Worm (Caenorhabditis elegans) whole organism, mixed stage, embryonic: ENCODE data around the gene tag-10.

Experiments used
- M03D4.4 ChIP-seq: sonication (generic microtip); optimal IDR thresholded peaks from 2 replicates; lab custom pipeline; 2017; ENCODE audit warnings: mild to moderate bottlenecking, missing genetic modification characterization, missing compliant biosample characterization
- bed-3 ChIP-seq: fragments of 200-800 bp; sonication (Bioruptor generic); optimal IDR thresholded peaks from 3 replicates; lab custom pipeline; 2018; ENCODE audit warnings: mild to moderate bottlenecking, missing genetic modification characterization, moderate library complexity, missing compliant biosample characterization
- blmp-1 ChIP-seq: fragments of 150-350 bp; optimal IDR thresholded peaks from 2 replicates; lab custom pipeline; 2014; ENCODE audit warnings: missing biosample characterization, missing genetic modification characterization
- ceh-39 ChIP-seq: fragments of 150-350 bp; optimal IDR thresholded peaks from 2 replicates; lab custom pipeline; 2014; ENCODE audit warnings: missing biosample characterization, missing genetic modification characterization
- ceh-43 ChIP-seq: fragments of 200-800 bp; sonication (Bioruptor generic); optimal IDR thresholded peaks from 2 replicates; lab custom pipeline; 2018; ENCODE audit warnings: mild to moderate bottlenecking, missing genetic modification characterization, moderate library complexity, missing compliant biosample characterization
- ces-1 ChIP-seq: fragments of 150-350 bp; optimal IDR thresholded peaks from 2 replicates; lab custom pipeline; 2014; ENCODE audit warnings: missing biosample characterization, missing genetic modification reagents, missing genetic modification characterization
- drap-1 ChIP-seq: fragments of 200-800 bp; sonication (Bioruptor generic); optimal IDR thresholded peaks from 3 replicates; lab custom pipeline; 2018; ENCODE audit warnings: mild to moderate bottlenecking, missing genetic modification characterization, missing compliant biosample characterization
- elt-3 ChIP-seq: fragments of 150-350 bp; optimal IDR thresholded peaks from 2 replicates; lab custom pipeline; 2014; ENCODE audit warnings: missing biosample characterization, missing genetic modification characterization
- flh-1 ChIP-seq: fragments of 200-800 bp; sonication (Bioruptor generic); optimal IDR thresholded peaks from 2 replicates; lab custom pipeline; 2018; ENCODE audit warnings: mild to moderate bottlenecking, missing genetic modification characterization, moderate library complexity, missing compliant biosample characterization
- ham-2 ChIP-seq: fragments of 200-800 bp; sonication (Bioruptor generic); optimal IDR thresholded peaks from 2 replicates; lab custom pipeline; 2018; ENCODE audit warnings: mild to moderate bottlenecking, missing genetic modification characterization, missing compliant biosample characterization
- lin-32 ChIP-seq: fragments of 200-800 bp; sonication (Bioruptor generic); optimal IDR thresholded peaks from 2 replicates; lab custom pipeline; 2018; ENCODE audit warnings: mild to moderate bottlenecking, missing genetic modification characterization, missing compliant biosample characterization
- lsy-2 ChIP-seq: fragments of 150-350 bp; optimal IDR thresholded peaks from 2 replicates; lab custom pipeline; 2014; ENCODE audit warnings: missing biosample characterization, missing genetic modification characterization
- mab-5 ChIP-seq: fragments of 150-350 bp; optimal IDR thresholded peaks from 2 replicates; lab custom pipeline; 2014; ENCODE audit warnings: missing biosample characterization, missing genetic modification characterization
- mep-1 ChIP-seq: fragments of 150-350 bp; optimal IDR thresholded peaks from 2 replicates; lab custom pipeline; 2017; ENCODE audit warnings: missing biosample characterization, missing genetic modification reagents, missing genetic modification characterization, inconsistent platforms
- mls-2 ChIP-seq: sonication (generic microtip); optimal IDR thresholded peaks from 2 replicates; lab custom pipeline; 2016; ENCODE audit warnings: mild to moderate bottlenecking, missing genetic modification characterization, moderate library complexity, missing compliant biosample characterization
- nhr-237 ChIP-seq: fragments of 150-350 bp; optimal IDR thresholded peaks from 2 replicates; lab custom pipeline; 2014; ENCODE audit warnings: missing biosample characterization, missing genetic modification characterization
- nhr-28 ChIP-seq: fragments of 150-350 bp; optimal IDR thresholded peaks from 2 replicates; lab custom pipeline; 2014; ENCODE audit warnings: missing biosample characterization, missing genetic modification characterization
- nhr-76 ChIP-seq: sonication (generic microtip); optimal IDR thresholded peaks from 2 replicates; lab custom pipeline; 2017; ENCODE audit warnings: missing biosample characterization, missing genetic modification characterization
- pha-4 ChIP-seq: fragments of 150-350 bp; optimal IDR thresholded peaks from 2 replicates; lab custom pipeline; 2018; ENCODE audit warnings: missing biosample characterization, missing genetic modification reagents, missing genetic modification characterization
- sem-2 ChIP-seq: fragments of 200-800 bp; sonication (Bioruptor generic); optimal IDR thresholded peaks from 2 replicates; lab custom pipeline; 2018; ENCODE audit warnings: mild to moderate bottlenecking, missing genetic modification characterization, missing compliant biosample characterization
- sptf-1 ChIP-seq: sonication (generic microtip); optimal IDR thresholded peaks from 2 replicates; lab custom pipeline; 2017; ENCODE audit warnings: mild to moderate bottlenecking, missing genetic modification characterization, moderate library complexity, missing compliant biosample characterization
- tbx-8 ChIP-seq: fragments of 200-800 bp; sonication (Bioruptor generic); optimal IDR thresholded peaks from 2 replicates; lab custom pipeline; 2018; ENCODE audit warnings: mild to moderate bottlenecking, missing genetic modification characterization, moderate library complexity, missing compliant biosample characterization
- unc-120 ChIP-seq: sonication (generic microtip); optimal IDR thresholded peaks from 2 replicates; lab custom pipeline; 2017; ENCODE audit warnings: missing genetic modification characterization, missing compliant biosample characterization; ENCODE audit not compliant: poor library complexity, severe bottlenecking
- unc-39 ChIP-seq: fragments of 150-350 bp; optimal IDR thresholded peaks from 2 replicates; lab custom pipeline; 2014; ENCODE audit warnings: missing biosample characterization, missing genetic modification characterization
- unc-62 ChIP-seq: fragments of 150-350 bp; optimal IDR thresholded peaks from 2 replicates; lab custom pipeline; 2014; ENCODE audit warnings: missing biosample characterization, missing genetic modification reagents, missing genetic modification characterization
- zip-8 ChIP-seq: fragments of 150-350 bp; optimal IDR thresholded peaks from 2 replicates; lab custom pipeline; 2014; ENCODE audit warnings: missing biosample characterization, missing genetic modification characterization

Gene tag-10

DNA sequence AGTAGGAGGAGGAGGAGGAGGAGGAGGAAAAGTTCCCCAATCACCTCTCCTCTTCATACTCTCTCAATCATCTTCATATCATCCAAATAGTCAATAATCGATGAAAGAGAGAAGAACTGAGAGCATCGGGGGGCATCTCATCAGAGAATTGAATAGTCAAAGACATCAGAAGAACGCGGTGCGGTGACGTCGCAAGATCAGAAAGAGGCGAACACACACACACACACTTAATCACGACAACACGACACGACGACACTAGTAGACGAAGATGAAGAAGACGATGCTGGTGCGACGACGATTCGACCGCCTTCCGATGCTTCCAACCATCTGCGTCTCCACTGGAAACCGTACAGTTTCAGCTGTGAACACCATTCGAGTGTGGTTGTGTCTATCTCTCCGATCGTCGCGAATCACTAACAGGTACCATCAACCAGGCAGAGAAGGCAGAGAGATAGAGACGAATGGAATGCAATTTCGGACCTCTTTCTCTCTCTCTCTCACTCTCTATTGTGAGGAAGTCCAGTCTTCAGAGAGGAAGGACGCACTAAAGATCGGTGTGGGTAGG lies 46.3 kb downstream of the tag-10 start:
- TF ChIP-seq blmp-1 (tag; lab: Kevin White, UChicago) (no peak), ces-1 (GFP tag; lab: Kevin White, UChicago) (no peak), zip-8 (tag; lab: Kevin White, UChicago) (no peak), sptf-1 (tag; lab: Kevin White, UChicago) (no peak), drap-1 (no peak), bed-3 (GFP tag; lab: Kevin White, UChicago) (no peak), lin-32 (GFP tag; lab: Kevin White, UChicago) (no peak), ceh-39 (no peak), flh-1 (no peak), ceh-43 (no peak), lsy-2 (tag; lab: Kevin White, UChicago) (no peak), pha-4 (tag; lab: Kevin White, UChicago) (no peak), nhr-28 (tag; lab: Kevin White, UChicago) (no peak), elt-3 (tag; lab: Kevin White, UChicago) (no peak), mep-1 (tag; lab: Kevin White, UChicago) (no peak), unc-62 (GFP tag; lab: Kevin White, UChicago) (no peak)
- TF ChIP-seq, all 35 proteins: peak for 0

DNA sequence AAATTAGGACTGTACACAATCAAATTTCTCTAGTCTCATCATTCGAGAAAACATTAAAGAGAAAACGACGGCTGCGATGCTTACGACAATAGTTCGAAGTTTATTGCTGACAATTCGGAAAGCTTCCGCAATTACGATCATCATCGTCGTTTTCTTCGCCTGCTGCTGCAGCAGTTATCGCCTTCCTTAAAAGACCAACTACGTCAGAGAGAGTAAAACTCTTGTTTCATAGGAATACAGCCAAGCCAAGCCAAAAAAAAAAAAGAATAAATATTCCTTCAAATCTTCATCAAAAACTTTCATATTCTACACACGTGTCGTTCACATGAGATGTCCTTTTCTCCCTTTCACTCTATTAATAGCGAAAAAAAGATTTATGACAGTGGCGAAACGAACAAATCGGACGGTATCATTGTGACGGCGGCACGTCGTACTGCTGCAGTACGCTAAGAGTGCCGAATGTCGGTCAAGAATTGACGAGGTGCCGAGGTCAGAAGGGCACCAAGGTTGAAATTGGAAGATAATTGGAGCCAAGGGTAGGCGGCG lies 47.5 kb downstream of the tag-10 start:
- TF ChIP-seq ceh-39 (no peak), sem-2 (GFP tag; lab: Kevin White, UChicago) (no peak), unc-62 (GFP tag; lab: Kevin White, UChicago) (no peak), blmp-1 (tag; lab: Kevin White, UChicago) (peak; percentile 38)

DNA sequence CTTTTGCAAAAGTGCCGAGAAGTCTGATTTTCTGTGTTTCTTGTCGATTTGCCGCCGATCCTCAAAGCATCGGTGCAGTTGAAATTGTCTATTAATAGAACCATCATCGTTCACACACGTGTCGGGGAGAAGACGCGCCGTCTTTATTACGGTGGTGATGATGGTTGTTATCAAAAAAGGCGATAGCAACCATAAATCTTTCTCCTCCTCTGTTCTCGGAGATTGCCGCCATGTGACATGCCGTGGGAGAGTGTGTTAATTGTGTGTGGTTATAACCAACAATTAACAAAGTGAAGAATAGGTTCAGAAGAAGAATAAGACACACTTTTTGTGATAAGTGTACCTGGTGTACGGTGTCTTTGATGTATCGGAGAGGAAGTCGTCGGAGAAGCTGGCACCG lies 48.7 kb downstream of the tag-10 start:
- TF ChIP-seq mab-5 = no peak
- TF ChIP-seq tbx-8 = no peak
- TF ChIP-seq mls-2 (tag; lab: Kevin White, UChicago) = no peak

DNA sequence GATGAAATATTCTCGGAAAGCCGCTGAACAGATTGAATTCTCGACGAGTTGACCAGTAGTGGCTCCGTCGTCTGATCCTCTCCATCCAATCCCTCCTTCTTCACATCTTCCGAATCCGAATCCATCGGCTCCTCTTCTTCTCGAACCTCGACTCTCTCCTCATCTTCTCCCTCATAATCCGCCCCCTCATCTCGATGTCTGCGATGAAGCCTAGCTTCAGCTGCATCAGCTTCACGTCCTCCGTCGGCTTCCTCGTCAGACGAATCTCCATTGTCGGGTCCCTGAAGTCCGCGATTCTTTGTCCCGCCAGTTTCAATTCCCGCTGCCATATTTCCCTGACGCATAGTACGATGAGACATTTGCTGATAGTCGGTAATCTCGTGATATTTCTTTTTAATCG lies 53.2 kb downstream of the tag-10 start:
- TF ChIP-seq lin-32 (GFP tag; lab: Kevin White, UChicago) (no peak), nhr-76 (tag; lab: Kevin White, UChicago) (no peak), nhr-237 (tag; lab: Kevin White, UChicago) (no peak), unc-120 (no peak), mab-5 (no peak), ham-2 (no peak), unc-62 (GFP tag; lab: Kevin White, UChicago) (no peak), pha-4 (tag; lab: Kevin White, UChicago) (no peak), M03D4.4 (tag; lab: Kevin White, UChicago) (no peak), bed-3 (GFP tag; lab: Kevin White, UChicago) (no peak), unc-39 (tag; lab: Kevin White, UChicago) (no peak)
